Fruit fly (Drosophila melanogaster) whole organism, prepupa: ENCODE data around the gene f.

Experiments
- CG10669 ChIP-seq: fragments of 200-800 bp; sonication (Bioruptor generic); optimal IDR thresholded peaks from 3 replicates; lab custom pipeline; 2018; ENCODE audit warnings: missing biosample characterization, mild to moderate bottlenecking, missing genetic modification characterization, moderate library complexity
- CG11762 ChIP-seq: fragments of 200-800 bp; sonication (Bioruptor generic); optimal IDR thresholded peaks from 3 replicates; lab custom pipeline; 2016; ENCODE audit warnings: missing biosample characterization, missing genetic modification characterization; ENCODE audit not compliant: insufficient read depth
- CG11902 ChIP-seq: fragments of 200-800 bp; sonication (Bioruptor generic); optimal IDR thresholded peaks from 3 replicates; lab custom pipeline; 2016; ENCODE audit warnings: missing biosample characterization, missing genetic modification characterization
- CG1621 ChIP-seq: fragments of 200-800 bp; sonication (Bioruptor generic); optimal IDR thresholded peaks from 3 replicates; lab custom pipeline; 2018; ENCODE audit warnings: missing biosample characterization, mild to moderate bottlenecking, missing genetic modification characterization
- CG3032 ChIP-seq: fragments of 200-800 bp; optimal IDR thresholded peaks from 2 replicates; lab custom pipeline; 2019; ENCODE audit warnings: missing biosample characterization, mild to moderate bottlenecking, missing genetic modification characterization, moderate library complexity
- CG31627 ChIP-seq: fragments of 200-800 bp; sonication (Bioruptor generic); optimal IDR thresholded peaks from 3 replicates; lab custom pipeline; 2016; ENCODE audit warnings: missing biosample characterization, missing genetic modification characterization
- CG32006 ChIP-seq: fragments of 200-800 bp; sonication (Bioruptor generic); optimal IDR thresholded peaks from 3 replicates; lab custom pipeline; 2017; ENCODE audit warnings: missing biosample characterization, mild to moderate bottlenecking, missing genetic modification characterization
- CG34406 ChIP-seq: fragments of 200-800 bp; sonication (Bioruptor generic); optimal IDR thresholded peaks from 3 replicates; lab custom pipeline; 2016; ENCODE audit warnings: missing biosample characterization, missing genetic modification characterization
- CG3919 ChIP-seq: fragments of 200-800 bp; sonication (Bioruptor generic); optimal IDR thresholded peaks from 3 replicates; lab custom pipeline; 2016; ENCODE audit warnings: missing biosample characterization, missing genetic modification characterization
- CG4318 ChIP-seq: fragments of 200-800 bp; sonication (Bioruptor generic); optimal IDR thresholded peaks from 3 replicates; lab custom pipeline; 2017; ENCODE audit warnings: missing biosample characterization, mild to moderate bottlenecking, missing genetic modification characterization
- CG6276 ChIP-seq: fragments of 200-800 bp; sonication (Bioruptor generic); optimal IDR thresholded peaks from 2 replicates; lab custom pipeline; 2017; ENCODE audit warnings: missing biosample characterization, mild to moderate bottlenecking, missing genetic modification characterization
- CG6792 ChIP-seq: fragments of 200-800 bp; sonication (Bioruptor generic); optimal IDR thresholded peaks from 3 replicates; lab custom pipeline; 2016; ENCODE audit warnings: missing biosample characterization, missing genetic modification characterization
- CG6854 ChIP-seq: fragments of 200-800 bp; sonication (Bioruptor generic); optimal IDR thresholded peaks from 2 replicates; lab custom pipeline; 2017; ENCODE audit warnings: missing biosample characterization, mild to moderate bottlenecking, missing genetic modification characterization
- CG8119 ChIP-seq: fragments of 200-800 bp; sonication (Bioruptor generic); IDR thresholded peaks from 3 replicates; pipeline ENCODE4 v1.3.6; 2022; ENCODE audit warnings: missing biosample characterization, missing genetic modification characterization
- CG8319 ChIP-seq: fragments of 200-800 bp; sonication (Bioruptor generic); optimal IDR thresholded peaks from 3 replicates; lab custom pipeline; 2016; ENCODE audit warnings: missing biosample characterization, missing genetic modification characterization
- Eip75B ChIP-seq: fragments of 200-800 bp; sonication (Bioruptor generic); optimal IDR thresholded peaks from 3 replicates; lab custom pipeline; 2016; ENCODE audit warnings: missing biosample characterization, missing genetic modification characterization
- Ets96B ChIP-seq: fragments of 200-800 bp; optimal IDR thresholded peaks from 2 replicates; lab custom pipeline; 2019; ENCODE audit warnings: missing biosample characterization, mild to moderate bottlenecking, missing genetic modification characterization, moderate library complexity
- Hr39 ChIP-seq: fragments of 200-800 bp; sonication (Bioruptor generic); optimal IDR thresholded peaks from 2 replicates; lab custom pipeline; 2016; ENCODE audit warnings: missing biosample characterization, missing genetic modification characterization
- Hr4 ChIP-seq: fragments of 200-800 bp; sonication (Bioruptor generic); optimal IDR thresholded peaks from 3 replicates; lab custom pipeline; 2016; ENCODE audit warnings: missing biosample characterization, missing genetic modification characterization
- Met ChIP-seq: fragments of 200-800 bp; sonication (Bioruptor generic); optimal IDR thresholded peaks from 3 replicates; lab custom pipeline; 2016; ENCODE audit warnings: missing biosample characterization, missing genetic modification characterization
- OdsH ChIP-seq: fragments of 200-800 bp; sonication (Bioruptor generic); optimal IDR thresholded peaks from 3 replicates; lab custom pipeline; 2016; ENCODE audit warnings: missing biosample characterization, missing genetic modification characterization
- Smox ChIP-seq: fragments of 200-800 bp; sonication (Bioruptor generic); optimal IDR thresholded peaks from 3 replicates; lab custom pipeline; 2016; ENCODE audit warnings: missing biosample characterization, missing genetic modification characterization
- Sox102F ChIP-seq: fragments of 200-800 bp; sonication (Bioruptor generic); optimal IDR thresholded peaks from 2 replicates; lab custom pipeline; 2016; ENCODE audit warnings: missing biosample characterization, mild to moderate bottlenecking, missing genetic modification characterization
- achi ChIP-seq: fragments of 200-800 bp; sonication (Bioruptor generic); optimal IDR thresholded peaks from 3 replicates; lab custom pipeline; 2016; ENCODE audit warnings: missing biosample characterization, missing genetic modification characterization
- acj6 ChIP-seq: fragments of 200-800 bp; sonication (Bioruptor generic); optimal IDR thresholded peaks from 3 replicates; lab custom pipeline; 2016; ENCODE audit warnings: missing biosample characterization, missing genetic modification characterization
- cyc ChIP-seq: fragments of 200-800 bp; sonication (Bioruptor generic); optimal IDR thresholded peaks from 3 replicates; lab custom pipeline; 2016; ENCODE audit warnings: missing biosample characterization, missing genetic modification characterization
- dsx ChIP-seq: fragments of 200-800 bp; optimal IDR thresholded peaks from 3 replicates; lab custom pipeline; 2019; ENCODE audit warnings: missing biosample characterization, mild to moderate bottlenecking, missing genetic modification characterization, moderate library complexity; ENCODE audit not compliant: poor library complexity, severe bottlenecking
- fd59A ChIP-seq: fragments of 200-800 bp; sonication (Bioruptor generic); optimal IDR thresholded peaks from 2 replicates; lab custom pipeline; 2017; ENCODE audit warnings: missing biosample characterization, mild to moderate bottlenecking, missing genetic modification characterization, missing genetic modification reagents
- fd85E ChIP-seq: fragments of 200-800 bp; sonication (Bioruptor generic); optimal IDR thresholded peaks from 3 replicates; lab custom pipeline; 2016; ENCODE audit warnings: missing biosample characterization, missing genetic modification characterization
- spab ChIP-seq: fragments of 200-800 bp; sonication (Bioruptor generic); optimal IDR thresholded peaks from 2 replicates; lab custom pipeline; 2017; ENCODE audit warnings: missing biosample characterization, mild to moderate bottlenecking, missing genetic modification characterization, missing genetic modification reagents
- ss ChIP-seq, 2 experiments: fragments of 200-800 bp; sonication (Bioruptor generic); optimal IDR thresholded peaks; 2 replicates in 1 of 2; 3 replicates in 1 of 2; lab custom pipeline; 2017 to 2018; ENCODE audit warnings: mild to moderate bottlenecking in 2 of 2, missing biosample characterization in 2 of 2, missing genetic modification characterization in 2 of 2, moderate library complexity in 1 of 2
- topi ChIP-seq: fragments of 200-800 bp; sonication (Bioruptor generic); optimal IDR thresholded peaks from 3 replicates; lab custom pipeline; 2016; ENCODE audit warnings: missing biosample characterization, missing genetic modification characterization
- vri ChIP-seq: fragments of 200-800 bp; sonication (Bioruptor generic); optimal IDR thresholded peaks from 3 replicates; lab custom pipeline; 2016; ENCODE audit warnings: missing biosample characterization, mild to moderate bottlenecking, missing genetic modification characterization

The f gene

DNA sequence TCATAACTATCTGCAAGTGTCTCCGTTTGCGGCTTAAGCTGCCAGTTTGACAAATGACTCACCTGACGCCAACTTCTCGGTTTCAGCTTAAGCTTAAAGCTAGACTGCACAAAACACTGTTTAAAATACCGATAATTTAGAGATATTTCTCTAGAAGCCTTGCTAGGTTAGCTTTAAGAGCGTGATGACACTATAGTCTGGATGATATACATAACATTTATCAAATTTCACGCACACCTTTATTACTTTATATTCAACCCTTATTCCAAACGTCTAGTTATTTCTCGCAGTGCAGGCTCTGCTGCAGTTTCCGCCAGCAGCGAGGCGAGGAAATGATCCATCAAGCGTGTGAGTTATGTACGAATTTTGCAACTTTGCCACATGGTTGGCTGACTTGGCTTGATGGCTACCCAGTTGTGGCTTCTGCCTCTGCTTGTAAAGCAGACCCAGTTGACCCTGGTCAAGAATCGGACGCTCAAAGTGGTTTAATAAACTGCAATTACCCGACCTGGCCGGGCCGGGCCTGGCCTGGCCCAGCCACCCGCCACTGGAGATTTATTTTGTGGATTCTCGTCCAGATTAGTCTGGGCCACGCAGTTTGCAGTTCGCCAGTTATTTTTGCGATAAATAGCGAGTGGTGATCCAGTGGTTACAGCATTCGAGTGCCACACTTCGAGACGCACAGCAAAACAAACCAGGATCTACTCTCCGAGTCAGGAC, 14.3 kb upstream of the f start, which contains the start of gene CG12998 (continued):
- TF ChIP-seq acj6 (GFP tag; lab: Kevin White, UChicago) (peak; percentile 33), CG34406 (GFP tag; lab: Kevin White, UChicago) (no peak), Sox102F (GFP tag; lab: Kevin White, UChicago) (no peak), Ets96B (tag; lab: Kevin White, UChicago) (peak; percentile 34), spab (GFP tag; lab: Kevin White, UChicago) (no peak), CG3032 (tag; lab: Kevin White, UChicago) (no peak), dsx (GFP tag; lab: Kevin White, UChicago) (peak; percentile 12), CG8119 (GFP tag; lab: Robert Waterston, UW) (peak; percentile 40; the same call in 2 of the 3 replicates), Hr4 (peak; percentile 38), CG10669 (peak; percentile 45), CG8319 (no peak), Eip75B (GFP tag; lab: Kevin White, UChicago) (no peak), vri (GFP tag; lab: Kevin White, UChicago) (no peak), topi (GFP tag; lab: Kevin White, UChicago) (no peak), OdsH (GFP tag; lab: Kevin White, UChicago) (peak; percentile 38), CG3919 (GFP tag; lab: Kevin White, UChicago) (peak; percentile 45), CG6276 (peak; percentile 3), CG31627 (no peak), fd59A (GFP tag; lab: Kevin White, UChicago) (peak; percentile 17), CG11902 (GFP tag; lab: Kevin White, UChicago) (no peak), Smox (GFP tag; lab: Kevin White, UChicago) (no peak), fd85E (GFP tag; lab: Kevin White, UChicago) (no peak), ss (GFP tag; optimal IDR thresholded peaks at IDR 0.05; lab: Kevin White, UChicago) (peak in 1 of 2 experiments; percentile 64)
- TF ChIP-seq, all 60 proteins: peak for 26

DNA sequence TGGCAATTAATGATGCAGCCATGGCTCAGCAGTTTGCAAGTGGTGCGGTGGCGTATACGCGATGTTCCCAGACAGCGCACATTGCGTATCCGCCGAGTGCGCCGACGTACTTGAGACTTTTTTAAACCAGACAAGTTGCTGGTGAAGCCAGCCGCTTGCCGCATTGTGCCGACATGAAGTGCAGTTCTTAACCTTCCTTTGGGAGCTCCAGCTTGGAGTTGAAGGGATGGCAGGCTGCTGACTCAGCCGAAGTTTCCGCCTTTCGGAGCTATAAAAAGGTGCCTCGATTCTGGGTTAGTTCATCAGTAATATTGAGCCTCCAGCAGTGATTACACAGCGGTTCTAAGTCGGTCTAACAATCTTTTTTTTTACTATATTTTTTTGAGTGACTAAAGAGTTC, 11.6 kb upstream of the f start, which contains the start of gene CG5172:
CG5172 (plus strand) TSS at position 301 of the 400 bp plus-strand sequence.
- TF ChIP-seq CG32006 (GFP tag; lab: Kevin White, UChicago) (no peak), acj6 (GFP tag; lab: Kevin White, UChicago) (no peak), CG11762 (GFP tag; lab: Kevin White, UChicago) (no peak), CG6792 (GFP tag; lab: Kevin White, UChicago) (no peak)

DNA sequence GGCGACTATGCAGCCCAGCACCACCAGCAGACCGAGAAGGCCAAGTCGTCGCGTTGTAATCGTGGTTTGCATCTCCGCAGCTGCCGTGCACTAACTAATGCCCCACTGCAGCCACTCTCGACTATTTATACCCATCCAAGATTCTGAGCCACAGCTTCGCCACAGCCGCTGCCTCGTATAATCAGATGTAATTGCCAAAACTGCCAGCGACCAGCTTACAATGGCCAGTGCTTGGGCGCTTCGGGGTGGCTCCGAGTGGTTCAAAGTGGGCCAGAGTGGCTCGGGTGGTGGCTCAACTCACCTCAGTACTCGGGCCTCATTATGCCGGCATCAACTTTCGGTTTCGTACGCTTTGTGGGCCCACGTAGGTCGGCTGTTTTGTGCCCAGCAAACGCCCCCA, 9.0 kb upstream of the f start, which contains the start of gene CG34327:
CG34327 (minus strand) TSS at position 101 of the 400 bp plus-strand sequence.
- TF ChIP-seq CG3919 (GFP tag; lab: Kevin White, UChicago) (no peak), CG6276 (no peak), Hr39 (GFP tag; lab: Kevin White, UChicago) (no peak), CG1621 (tag; lab: Kevin White, UChicago) (no peak), CG4318 (no peak)

DNA sequence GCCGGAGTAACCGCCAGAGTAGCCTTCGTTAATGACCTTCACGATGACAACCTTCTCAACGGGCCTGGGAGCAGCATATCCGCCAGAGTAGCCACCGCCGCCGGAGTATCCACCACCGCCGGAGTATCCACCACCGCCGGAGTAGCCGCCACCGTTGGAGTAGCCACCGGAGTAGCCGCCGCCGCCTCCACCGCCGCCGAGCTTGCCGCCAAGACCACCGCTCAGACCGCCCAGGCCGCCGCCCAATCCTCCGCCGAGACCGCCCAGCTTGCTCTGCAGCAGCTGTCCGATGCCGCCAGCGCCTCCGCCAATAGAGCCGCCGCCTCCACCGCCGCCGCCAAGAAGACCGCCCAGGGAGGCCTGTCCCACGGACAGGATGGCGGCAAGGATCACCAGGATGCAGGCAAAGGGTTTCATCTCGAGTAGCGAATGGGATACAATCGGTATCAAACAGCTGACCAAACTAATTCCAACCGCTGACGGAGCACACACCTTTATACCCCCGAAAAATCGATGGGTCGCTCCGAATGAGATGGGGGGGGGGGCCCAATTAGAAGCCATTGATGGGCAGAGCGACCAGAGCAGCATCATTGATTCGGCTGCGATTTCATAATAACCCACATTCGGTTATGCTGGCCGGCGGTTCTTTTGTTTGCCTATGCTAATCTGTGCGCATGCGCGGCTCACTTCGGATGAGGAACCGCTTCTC, 6.6 kb upstream of the f start:
- TF ChIP-seq achi (GFP tag; lab: Kevin White, UChicago) (no peak), CG6854 (GFP tag; lab: Kevin White, UChicago) (no peak), cyc (GFP tag; lab: Kevin White, UChicago) (no peak), CG6276 (no peak), fd85E (GFP tag; lab: Kevin White, UChicago) (no peak), Met (GFP tag; lab: Kevin White, UChicago) (no peak)
